Fruit fly (Drosophila melanogaster): ENCODE data around the gene CG4836.

CG4836 gene

dm6 chr3R:20004697-20005096 is 9.0 kb upstream of the CG4836 start (continued):
- TF ChIP-seq trem (tag; optimal IDR thresholded peaks at IDR 0.05): no peak
- TF ChIP-seq ssp (GFP tag; IDR thresholded peaks at IDR 0.05): no peak
- peak; percentile 62 for TF ChIP-seq CG12769 (tag; optimal IDR thresholded peaks at IDR 0.05)
- peak; percentile 62 for TF ChIP-seq Ets65A (GFP tag)
- no peak for TF ChIP-seq zfh1 (GFP tag; IDR thresholded peaks at IDR 0.05)
- no peak for TF ChIP-seq CG3838 (GFP tag; optimal IDR thresholded peaks at IDR 0.05)
- TF ChIP-seq CG10654 (GFP tag; optimal IDR thresholded peaks at IDR 0.05): no peak
- no peak for TF ChIP-seq Max (GFP tag; optimal IDR thresholded peaks at IDR 0.05)
- TF ChIP-seq gsb-n (tag; optimal IDR thresholded peaks at IDR 0.05): no peak
- TF ChIP-seq CG3163 (GFP tag; optimal IDR thresholded peaks at IDR 0.05): no peak
- TF ChIP-seq lov (optimal IDR thresholded peaks at IDR 0.05): no peak
- TF ChIP-seq lov (GFP tag; IDR thresholded peaks at IDR 0.05): no peak
- TF ChIP-seq CG6813 (GFP tag; optimal IDR thresholded peaks at IDR 0.05): no peak
- no peak for TF ChIP-seq lilli (GFP tag; optimal IDR thresholded peaks at IDR 0.05)
- no peak for TF ChIP-seq wor (GFP tag; IDR thresholded peaks at IDR 0.05)
- no peak for TF ChIP-seq sisA (GFP tag; IDR thresholded peaks at IDR 0.05)
- no peak for TF ChIP-seq slbo (GFP tag; IDR thresholded peaks at IDR 0.05)
- no peak for TF ChIP-seq dysf (GFP tag; IDR thresholded peaks at IDR 0.05)
- TF ChIP-seq exex (tag; optimal IDR thresholded peaks at IDR 0.05): no peak
- TF ChIP-seq CG31388 (GFP tag; optimal IDR thresholded peaks at IDR 0.05): no peak
- no peak for TF ChIP-seq ara (GFP tag; IDR thresholded peaks at IDR 0.05)
- no peak for TF ChIP-seq CG7745 (tag; optimal IDR thresholded peaks at IDR 0.05)
- no peak for TF ChIP-seq CG14441 (GFP tag; IDR thresholded peaks at IDR 0.05)
- TF ChIP-seq CG5953 (GFP tag; IDR thresholded peaks at IDR 0.05): no peak
- no peak for TF ChIP-seq Antp (GFP tag; optimal IDR thresholded peaks at IDR 0.05)
- TF ChIP-seq zfh2 (GFP tag; optimal IDR thresholded peaks at IDR 0.05): no peak
- TF ChIP-seq GATAe (GFP tag; conservative IDR thresholded peaks at IDR 0.05): no peak
- no peak for TF ChIP-seq CG3726 (GFP tag; IDR thresholded peaks at IDR 0.05)
- TF ChIP-seq insv (GFP tag; optimal IDR thresholded peaks at IDR 0.05): no peak
- no peak for TF ChIP-seq CG17359 (tag; optimal IDR thresholded peaks at IDR 0.05)
- TF ChIP-seq Doc3 (GFP tag; IDR thresholded peaks at IDR 0.05; ENCODE audit: partially characterized antibody): no peak
- TF ChIP-seq pita (GFP tag; optimal IDR thresholded peaks at IDR 0.05): no peak

- TF ChIP-seq Rfx (GFP tag; IDR thresholded peaks at IDR 0.05) (no peak), trh (GFP tag; optimal IDR thresholded peaks at IDR 0.05) (no peak), mam (GFP tag; optimal IDR thresholded peaks at IDR 0.05) (no peak), CG12659 (GFP tag; optimal IDR thresholded peaks at IDR 0.05) (no peak), lab (GFP tag; optimal IDR thresholded peaks at IDR 0.05) (peak; percentile 36), CG4730 (GFP tag; IDR thresholded peaks at IDR 0.05) (no peak), CG12769 (tag; optimal IDR thresholded peaks at IDR 0.05) (peak; percentile 23), Poxn (GFP tag; IDR thresholded peaks at IDR 0.05) (no peak), Lim3 (GFP tag; IDR thresholded peaks at IDR 0.05) (no peak), sqz (GFP tag; optimal IDR thresholded peaks at IDR 0.05) (no peak), dpn (GFP tag; optimal IDR thresholded peaks at IDR 0.05) (no peak), sens-2 (GFP tag; IDR thresholded peaks at IDR 0.05) (peak; percentile 32; the same call in 1 of the 2 replicates), Dek (tag; optimal IDR thresholded peaks at IDR 0.05) (no peak), CG17361 (GFP tag; IDR thresholded peaks at IDR 0.05) (no peak), Gug (GFP tag; IDR thresholded peaks at IDR 0.05) (no peak), Max (GFP tag; optimal IDR thresholded peaks at IDR 0.05) (no peak), CG12104 (GFP tag; optimal IDR thresholded peaks at IDR 0.05) (no peak), CG10274 (GFP tag; optimal IDR thresholded peaks at IDR 0.05) (no peak), CG16863 (GFP tag; optimal IDR thresholded peaks at IDR 0.05) (no peak), odd (GFP tag; optimal IDR thresholded peaks at IDR 0.05) (no peak), chinmo (GFP tag; IDR thresholded peaks at IDR 0.05; ENCODE audit: partially characterized antibody) (0 out of 4 replicates have a peak, but pooled peaks have one; percentile 31), CG32767 (GFP tag; IDR thresholded peaks at IDR 0.05) (no peak), h (optimal IDR thresholded peaks at IDR 0.05) (no peak), pb (GFP tag; optimal IDR thresholded peaks at IDR 0.05) (no peak), CG11696 (GFP tag; IDR thresholded peaks at IDR 0.05) (no peak)
Observed at dm6 chr3R:20006617-20007016, 7.1 kb upstream of the CG4836 start.
